Fruit fly (Drosophila melanogaster) whole organism, prepupa: Measurements from ENCODE around the gene Scgalpha.
A peak's percentile ranks its signal among the peaks of the same experiment; 100 is the strongest.

Experiments used
- Blimp-1 ChIP-seq: fragments of 200-800 bp; sonication (Bioruptor generic); optimal IDR thresholded peaks from 3 replicates; lab custom pipeline; 2017; ENCODE audit warnings: missing biosample characterization, missing genetic modification characterization, mild to moderate bottlenecking, moderate library complexity, missing genetic modification reagents
- CG10669 ChIP-seq: fragments of 200-800 bp; sonication (Bioruptor generic); optimal IDR thresholded peaks from 3 replicates; lab custom pipeline; 2018; ENCODE audit warnings: missing biosample characterization, mild to moderate bottlenecking, missing genetic modification characterization, moderate library complexity
- CG11294 ChIP-seq: fragments of 200-800 bp; sonication (Bioruptor generic); IDR thresholded peaks from 2 replicates; pipeline ENCODE4 v1.3.6; 2022; ENCODE audit warnings: missing biosample characterization, missing genetic modification characterization
- CG11762 ChIP-seq: fragments of 200-800 bp; sonication (Bioruptor generic); optimal IDR thresholded peaks from 3 replicates; lab custom pipeline; 2016; ENCODE audit warnings: missing biosample characterization, missing genetic modification characterization; ENCODE audit not compliant: insufficient read depth
- CG11902 ChIP-seq: fragments of 200-800 bp; sonication (Bioruptor generic); optimal IDR thresholded peaks from 3 replicates; lab custom pipeline; 2016; ENCODE audit warnings: missing biosample characterization, missing genetic modification characterization
- CG15336 ChIP-seq: fragments of 200-800 bp; sonication (Bioruptor generic); IDR thresholded peaks from 2 replicates; pipeline ENCODE4 v1.3.6; 2022; ENCODE audit warnings: missing biosample characterization, missing genetic modification characterization
- CG1621 ChIP-seq: fragments of 200-800 bp; sonication (Bioruptor generic); optimal IDR thresholded peaks from 3 replicates; lab custom pipeline; 2018; ENCODE audit warnings: missing biosample characterization, mild to moderate bottlenecking, missing genetic modification characterization
- CG16779 ChIP-seq: fragments of 200-800 bp; sonication (Bioruptor generic); optimal IDR thresholded peaks from 3 replicates; lab custom pipeline; 2017; ENCODE audit warnings: missing biosample characterization, mild to moderate bottlenecking, missing genetic modification characterization
- CG3032 ChIP-seq: fragments of 200-800 bp; optimal IDR thresholded peaks from 2 replicates; lab custom pipeline; 2019; ENCODE audit warnings: missing biosample characterization, mild to moderate bottlenecking, missing genetic modification characterization, moderate library complexity
- CG31627 ChIP-seq: fragments of 200-800 bp; sonication (Bioruptor generic); optimal IDR thresholded peaks from 3 replicates; lab custom pipeline; 2016; ENCODE audit warnings: missing biosample characterization, missing genetic modification characterization
- CG32006 ChIP-seq: fragments of 200-800 bp; sonication (Bioruptor generic); optimal IDR thresholded peaks from 3 replicates; lab custom pipeline; 2017; ENCODE audit warnings: missing biosample characterization, mild to moderate bottlenecking, missing genetic modification characterization
- CG34406 ChIP-seq: fragments of 200-800 bp; sonication (Bioruptor generic); optimal IDR thresholded peaks from 3 replicates; lab custom pipeline; 2016; ENCODE audit warnings: missing biosample characterization, missing genetic modification characterization
- CG3919 ChIP-seq: fragments of 200-800 bp; sonication (Bioruptor generic); optimal IDR thresholded peaks from 3 replicates; lab custom pipeline; 2016; ENCODE audit warnings: missing biosample characterization, missing genetic modification characterization
- CG4318 ChIP-seq: fragments of 200-800 bp; sonication (Bioruptor generic); optimal IDR thresholded peaks from 3 replicates; lab custom pipeline; 2017; ENCODE audit warnings: missing biosample characterization, mild to moderate bottlenecking, missing genetic modification characterization
- CG6163 ChIP-seq: fragments of 200-800 bp; sonication (Bioruptor generic); IDR thresholded peaks from 3 replicates; pipeline ENCODE4 v1.3.6; 2022; ENCODE audit warnings: missing biosample characterization, missing genetic modification characterization
- CG6792 ChIP-seq: fragments of 200-800 bp; sonication (Bioruptor generic); optimal IDR thresholded peaks from 3 replicates; lab custom pipeline; 2016; ENCODE audit warnings: missing biosample characterization, missing genetic modification characterization
- CG6808 ChIP-seq: fragments of 200-800 bp; sonication (Bioruptor generic); optimal IDR thresholded peaks from 3 replicates; lab custom pipeline; 2017; ENCODE audit warnings: missing biosample characterization, missing genetic modification characterization, mild to moderate bottlenecking, moderate library complexity, missing genetic modification reagents
- CG6854 ChIP-seq: fragments of 200-800 bp; sonication (Bioruptor generic); optimal IDR thresholded peaks from 2 replicates; lab custom pipeline; 2017; ENCODE audit warnings: missing biosample characterization, mild to moderate bottlenecking, missing genetic modification characterization
- CG7368 ChIP-seq: fragments of 200-800 bp; sonication (Bioruptor generic); optimal IDR thresholded peaks from 3 replicates; lab custom pipeline; 2016; ENCODE audit warnings: missing biosample characterization, missing genetic modification characterization
- CG8119 ChIP-seq: fragments of 200-800 bp; sonication (Bioruptor generic); IDR thresholded peaks from 3 replicates; pipeline ENCODE4 v1.3.6; 2022; ENCODE audit warnings: missing biosample characterization, missing genetic modification characterization
- CG8319 ChIP-seq: fragments of 200-800 bp; sonication (Bioruptor generic); optimal IDR thresholded peaks from 3 replicates; lab custom pipeline; 2016; ENCODE audit warnings: missing biosample characterization, missing genetic modification characterization
- CG8632 ChIP-seq: fragments of 200-800 bp; sonication (Bioruptor generic); optimal IDR thresholded peaks from 3 replicates; lab custom pipeline; 2016; ENCODE audit warnings: missing biosample characterization, missing genetic modification characterization
- CG9139 ChIP-seq: fragments of 200-800 bp; sonication (Bioruptor generic); optimal IDR thresholded peaks from 3 replicates; lab custom pipeline; 2017; ENCODE audit warnings: missing biosample characterization, mild to moderate bottlenecking, missing genetic modification characterization
- Eip75B ChIP-seq: fragments of 200-800 bp; sonication (Bioruptor generic); optimal IDR thresholded peaks from 3 replicates; lab custom pipeline; 2016; ENCODE audit warnings: missing biosample characterization, missing genetic modification characterization
- Eip78C ChIP-seq: fragments of 200-800 bp; sonication (Bioruptor generic); peaks from one replicate; lab custom pipeline; 2016; ENCODE audit warnings: missing biosample characterization, missing genetic modification characterization
- Ets21C ChIP-seq: fragments of 200-800 bp; sonication (Bioruptor generic); optimal IDR thresholded peaks from 3 replicates; lab custom pipeline; 2016; ENCODE audit warnings: missing biosample characterization, missing genetic modification characterization
- Ets96B ChIP-seq: fragments of 200-800 bp; optimal IDR thresholded peaks from 2 replicates; lab custom pipeline; 2019; ENCODE audit warnings: missing biosample characterization, mild to moderate bottlenecking, missing genetic modification characterization, moderate library complexity
- Gug ChIP-seq: fragments of 200-800 bp; sonication (Bioruptor generic); IDR thresholded peaks from 2 replicates; pipeline ENCODE4 v1.3.6; 2022; ENCODE audit warnings: missing biosample characterization, missing genetic modification characterization
- Hr38 ChIP-seq: sonication (Bioruptor generic); optimal IDR thresholded peaks from 2 replicates; lab custom pipeline; 2016; ENCODE audit warnings: missing biosample characterization, missing genetic modification characterization
- Hr39 ChIP-seq: fragments of 200-800 bp; sonication (Bioruptor generic); optimal IDR thresholded peaks from 2 replicates; lab custom pipeline; 2016; ENCODE audit warnings: missing biosample characterization, missing genetic modification characterization
- Hr4 ChIP-seq: fragments of 200-800 bp; sonication (Bioruptor generic); optimal IDR thresholded peaks from 3 replicates; lab custom pipeline; 2016; ENCODE audit warnings: missing biosample characterization, missing genetic modification characterization
- Lpt ChIP-seq: fragments of 200-800 bp; sonication (Bioruptor generic); optimal IDR thresholded peaks from 3 replicates; lab custom pipeline; 2016; ENCODE audit warnings: missing biosample characterization, missing genetic modification characterization
- Met ChIP-seq: fragments of 200-800 bp; sonication (Bioruptor generic); optimal IDR thresholded peaks from 3 replicates; lab custom pipeline; 2016; ENCODE audit warnings: missing biosample characterization, missing genetic modification characterization
- OdsH ChIP-seq: fragments of 200-800 bp; sonication (Bioruptor generic); optimal IDR thresholded peaks from 3 replicates; lab custom pipeline; 2016; ENCODE audit warnings: missing biosample characterization, missing genetic modification characterization
- dac ChIP-seq: fragments of 200-800 bp; sonication (Bioruptor generic); optimal IDR thresholded peaks from 2 replicates; lab custom pipeline; 2017; ENCODE audit warnings: missing biosample characterization, mild to moderate bottlenecking, missing genetic modification characterization
- dsx ChIP-seq: fragments of 200-800 bp; optimal IDR thresholded peaks from 3 replicates; lab custom pipeline; 2019; ENCODE audit warnings: missing biosample characterization, mild to moderate bottlenecking, missing genetic modification characterization, moderate library complexity; ENCODE audit not compliant: poor library complexity, severe bottlenecking
- eg ChIP-seq: fragments of 200-800 bp; sonication (Bioruptor generic); IDR thresholded peaks from 3 replicates; pipeline ENCODE4 v1.3.6; 2022; ENCODE audit warnings: missing biosample characterization, missing genetic modification characterization
- esn ChIP-seq: fragments of 200-800 bp; sonication (Bioruptor generic); optimal IDR thresholded peaks from 2 replicates; lab custom pipeline; 2016; ENCODE audit warnings: missing biosample characterization, mild to moderate bottlenecking, missing genetic modification characterization, moderate library complexity
- fkh ChIP-seq: fragments of 200-800 bp; sonication (Bioruptor generic); optimal IDR thresholded peaks from 3 replicates; lab custom pipeline; 2017; ENCODE audit warnings: missing biosample characterization, mild to moderate bottlenecking, missing genetic modification characterization, moderate library complexity
- lz ChIP-seq: fragments of 200-800 bp; sonication (Bioruptor generic); optimal IDR thresholded peaks from 3 replicates; lab custom pipeline; 2016; ENCODE audit warnings: missing biosample characterization, missing genetic modification characterization
- net ChIP-seq: fragments of 200-800 bp; sonication (Bioruptor generic); optimal IDR thresholded peaks from 3 replicates; lab custom pipeline; 2016; ENCODE audit warnings: missing biosample characterization, missing genetic modification characterization
- pdm3 ChIP-seq: fragments of 200-800 bp; sonication (Bioruptor generic); optimal IDR thresholded peaks from 3 replicates; lab custom pipeline; 2016; ENCODE audit warnings: missing biosample characterization, missing genetic modification characterization
- salr ChIP-seq, 2 experiments: fragments of 200-800 bp; sonication (Bioruptor generic); optimal IDR thresholded peaks; 3 replicates each; lab custom pipeline; 2016 to 2018; ENCODE audit warnings: missing biosample characterization in 2 of 2, missing genetic modification characterization in 2 of 2, mild to moderate bottlenecking in 1 of 2
- svp ChIP-seq: fragments of 200-800 bp; sonication (Bioruptor generic); peaks from one replicate; lab custom pipeline; 2016; ENCODE audit warnings: missing biosample characterization, missing genetic modification characterization
- vri ChIP-seq: fragments of 200-800 bp; sonication (Bioruptor generic); optimal IDR thresholded peaks from 3 replicates; lab custom pipeline; 2016; ENCODE audit warnings: missing biosample characterization, mild to moderate bottlenecking, missing genetic modification characterization

The Scgalpha gene

dm6 chr2L:8270916-8271315 lies 32.3 kb upstream of the Scgalpha start (continued):
- TF ChIP-seq CG6854 (no peak), Hr4 (GFP tag; lab: Kevin White, UChicago) (peak; percentile 67), svp (peak; percentile 43), CG8319 (GFP tag; lab: Kevin White, UChicago) (peak; percentile 24), CG8632 (GFP tag; lab: Kevin White, UChicago) (peak; percentile 31), CG7368 (GFP tag; lab: Kevin White, UChicago) (peak; percentile 41), CG15336 (peak; percentile 92), CG6163 (GFP tag; lab: Robert Waterston, UW) (peak; percentile 82)

dm6 chr2L:8274127-8274526 lies 29.1 kb upstream of the Scgalpha start:
- TF ChIP-seq Eip78C (peak; percentile 57), Hr38 (GFP tag; lab: Kevin White, UChicago) (no peak), CG6163 (GFP tag; lab: Robert Waterston, UW) (no peak), OdsH (GFP tag; lab: Kevin White, UChicago) (no peak), svp (peak; percentile 69), Blimp-1 (peak; percentile 87), Eip75B (GFP tag; lab: Kevin White, UChicago) (peak; percentile 5), CG6854 (peak; percentile 70)
- TF ChIP-seq, all 60 proteins: peak for 5

- TF ChIP-seq CG4318 (GFP tag; lab: Kevin White, UChicago) (peak; percentile 60), OdsH (GFP tag; lab: Kevin White, UChicago) (peak; percentile 67), Ets96B (peak; percentile 79), Gug (GFP tag; lab: Robert Waterston, UW) (peak; percentile 52), lz (peak; percentile 61), CG11294 (GFP tag; lab: Robert Waterston, UW) (0 out of 2 replicates have a peak, but pooled peaks have one; percentile 34), CG1621 (tag; lab: Kevin White, UChicago) (peak; percentile 55), Hr39 (GFP tag; lab: Kevin White, UChicago) (peak; percentile 55), Met (GFP tag; lab: Kevin White, UChicago) (peak; percentile 25), dsx (GFP tag; lab: Kevin White, UChicago) (peak; percentile 67), Blimp-1 (no peak), CG9139 (GFP tag; lab: Kevin White, UChicago) (peak; percentile 44), CG6808 (GFP tag; lab: Kevin White, UChicago) (peak; percentile 56), Lpt (GFP tag; lab: Kevin White, UChicago) (peak; percentile 58), CG3032 (tag; lab: Kevin White, UChicago) (peak; percentile 72), Eip78C (peak; percentile 85), CG15336 (peak; percentile 91), CG11902 (GFP tag; lab: Kevin White, UChicago) (no peak), fkh (GFP tag; lab: Kevin White, UChicago) (peak; percentile 75), net (GFP tag; lab: Kevin White, UChicago) (peak; percentile 53), dac (GFP tag; lab: Kevin White, UChicago) (peak; percentile 36), CG8632 (GFP tag; lab: Kevin White, UChicago) (peak; percentile 60), CG3919 (GFP tag; lab: Kevin White, UChicago) (peak; percentile 58), CG11762 (GFP tag; lab: Kevin White, UChicago) (peak; percentile 50), pdm3 (GFP tag; lab: Kevin White, UChicago) (peak; percentile 69), salr (GFP tag; optimal IDR thresholded peaks at IDR 0.05; lab: Kevin White, UChicago) (peak; percentile 10 to 64), CG7368 (GFP tag; lab: Kevin White, UChicago) (peak; percentile 42), svp (peak; percentile 77), eg (peak; percentile 87), Hr38 (GFP tag; lab: Kevin White, UChicago) (no peak), CG16779 (peak; percentile 41), Ets21C (GFP tag; lab: Kevin White, UChicago) (peak; percentile 7), Hr4 (GFP tag; lab: Kevin White, UChicago) (peak; percentile 86), CG31627 (GFP tag; lab: Kevin White, UChicago) (peak; percentile 42), esn (GFP tag; lab: Kevin White, UChicago) (peak; percentile 70), CG8119 (peak; percentile 87), CG6792 (peak; percentile 54), CG34406 (GFP tag; lab: Kevin White, UChicago) (peak; percentile 74), CG32006 (GFP tag; lab: Kevin White, UChicago) (peak; percentile 81), CG8319 (GFP tag; lab: Kevin White, UChicago) (peak; percentile 6), CG10669 (GFP tag; lab: Kevin White, UChicago) (peak; percentile 70), vri (peak; percentile 13), Eip75B (GFP tag; lab: Kevin White, UChicago) (peak; percentile 65)
These were observed 28.2 kb upstream of the Scgalpha start for dm6 chr2L:8274958-8275584.
